Fruit fly (Drosophila melanogaster) whole organism, prepupa: ENCODE measurements around the gene CG45067.

Source experiments
- CG10669 ChIP-seq: fragments of 200-800 bp; sonication (Bioruptor generic); optimal IDR thresholded peaks from 3 replicates; lab custom pipeline; 2018; ENCODE audit warnings: missing biosample characterization, mild to moderate bottlenecking, missing genetic modification characterization, moderate library complexity
- CG11902 ChIP-seq: fragments of 200-800 bp; sonication (Bioruptor generic); optimal IDR thresholded peaks from 3 replicates; lab custom pipeline; 2016; ENCODE audit warnings: missing biosample characterization, missing genetic modification characterization
- CG15336 ChIP-seq: fragments of 200-800 bp; sonication (Bioruptor generic); IDR thresholded peaks from 2 replicates; pipeline ENCODE4 v1.3.6; 2022; ENCODE audit warnings: missing biosample characterization, missing genetic modification characterization
- CG3032 ChIP-seq: fragments of 200-800 bp; optimal IDR thresholded peaks from 2 replicates; lab custom pipeline; 2019; ENCODE audit warnings: missing biosample characterization, mild to moderate bottlenecking, missing genetic modification characterization, moderate library complexity
- CG31627 ChIP-seq: fragments of 200-800 bp; sonication (Bioruptor generic); optimal IDR thresholded peaks from 3 replicates; lab custom pipeline; 2016; ENCODE audit warnings: missing biosample characterization, missing genetic modification characterization
- CG32006 ChIP-seq: fragments of 200-800 bp; sonication (Bioruptor generic); optimal IDR thresholded peaks from 3 replicates; lab custom pipeline; 2017; ENCODE audit warnings: missing biosample characterization, mild to moderate bottlenecking, missing genetic modification characterization
- CG34406 ChIP-seq: fragments of 200-800 bp; sonication (Bioruptor generic); optimal IDR thresholded peaks from 3 replicates; lab custom pipeline; 2016; ENCODE audit warnings: missing biosample characterization, missing genetic modification characterization
- CG3919 ChIP-seq: fragments of 200-800 bp; sonication (Bioruptor generic); optimal IDR thresholded peaks from 3 replicates; lab custom pipeline; 2016; ENCODE audit warnings: missing biosample characterization, missing genetic modification characterization
- CG6163 ChIP-seq: fragments of 200-800 bp; sonication (Bioruptor generic); IDR thresholded peaks from 3 replicates; pipeline ENCODE4 v1.3.6; 2022; ENCODE audit warnings: missing biosample characterization, missing genetic modification characterization
- CG6276 ChIP-seq: fragments of 200-800 bp; sonication (Bioruptor generic); optimal IDR thresholded peaks from 2 replicates; lab custom pipeline; 2017; ENCODE audit warnings: missing biosample characterization, mild to moderate bottlenecking, missing genetic modification characterization
- CG6808 ChIP-seq: fragments of 200-800 bp; sonication (Bioruptor generic); optimal IDR thresholded peaks from 3 replicates; lab custom pipeline; 2017; ENCODE audit warnings: missing biosample characterization, missing genetic modification characterization, mild to moderate bottlenecking, moderate library complexity, missing genetic modification reagents
- CG6854 ChIP-seq: fragments of 200-800 bp; sonication (Bioruptor generic); optimal IDR thresholded peaks from 2 replicates; lab custom pipeline; 2017; ENCODE audit warnings: missing biosample characterization, mild to moderate bottlenecking, missing genetic modification characterization
- CG8119 ChIP-seq: fragments of 200-800 bp; sonication (Bioruptor generic); IDR thresholded peaks from 3 replicates; pipeline ENCODE4 v1.3.6; 2022; ENCODE audit warnings: missing biosample characterization, missing genetic modification characterization
- CG8319 ChIP-seq: fragments of 200-800 bp; sonication (Bioruptor generic); optimal IDR thresholded peaks from 3 replicates; lab custom pipeline; 2016; ENCODE audit warnings: missing biosample characterization, missing genetic modification characterization
- CG8632 ChIP-seq: fragments of 200-800 bp; sonication (Bioruptor generic); optimal IDR thresholded peaks from 3 replicates; lab custom pipeline; 2016; ENCODE audit warnings: missing biosample characterization, missing genetic modification characterization
- CG9139 ChIP-seq: fragments of 200-800 bp; sonication (Bioruptor generic); optimal IDR thresholded peaks from 3 replicates; lab custom pipeline; 2017; ENCODE audit warnings: missing biosample characterization, mild to moderate bottlenecking, missing genetic modification characterization
- Eip75B ChIP-seq: fragments of 200-800 bp; sonication (Bioruptor generic); optimal IDR thresholded peaks from 3 replicates; lab custom pipeline; 2016; ENCODE audit warnings: missing biosample characterization, missing genetic modification characterization
- Eip78C ChIP-seq: fragments of 200-800 bp; sonication (Bioruptor generic); peaks from one replicate; lab custom pipeline; 2016; ENCODE audit warnings: missing biosample characterization, missing genetic modification characterization
- Eip93F ChIP-seq: fragments of 200-800 bp; sonication (Bioruptor generic); optimal IDR thresholded peaks from 2 replicates; lab custom pipeline; 2016; ENCODE audit warnings: missing biosample characterization, mild to moderate bottlenecking, missing genetic modification characterization
- Ets21C ChIP-seq: fragments of 200-800 bp; sonication (Bioruptor generic); optimal IDR thresholded peaks from 3 replicates; lab custom pipeline; 2016; ENCODE audit warnings: missing biosample characterization, missing genetic modification characterization
- Ets96B ChIP-seq: fragments of 200-800 bp; optimal IDR thresholded peaks from 2 replicates; lab custom pipeline; 2019; ENCODE audit warnings: missing biosample characterization, mild to moderate bottlenecking, missing genetic modification characterization, moderate library complexity
- Gug ChIP-seq: fragments of 200-800 bp; sonication (Bioruptor generic); IDR thresholded peaks from 2 replicates; pipeline ENCODE4 v1.3.6; 2022; ENCODE audit warnings: missing biosample characterization, missing genetic modification characterization
- Hr38 ChIP-seq: sonication (Bioruptor generic); optimal IDR thresholded peaks from 2 replicates; lab custom pipeline; 2016; ENCODE audit warnings: missing biosample characterization, missing genetic modification characterization
- Hr4 ChIP-seq: fragments of 200-800 bp; sonication (Bioruptor generic); optimal IDR thresholded peaks from 3 replicates; lab custom pipeline; 2016; ENCODE audit warnings: missing biosample characterization, missing genetic modification characterization
- Lpt ChIP-seq: fragments of 200-800 bp; sonication (Bioruptor generic); optimal IDR thresholded peaks from 3 replicates; lab custom pipeline; 2016; ENCODE audit warnings: missing biosample characterization, missing genetic modification characterization
- Met ChIP-seq: fragments of 200-800 bp; sonication (Bioruptor generic); optimal IDR thresholded peaks from 3 replicates; lab custom pipeline; 2016; ENCODE audit warnings: missing biosample characterization, missing genetic modification characterization
- Sox102F ChIP-seq: fragments of 200-800 bp; sonication (Bioruptor generic); optimal IDR thresholded peaks from 2 replicates; lab custom pipeline; 2016; ENCODE audit warnings: missing biosample characterization, mild to moderate bottlenecking, missing genetic modification characterization
- Sox14 ChIP-seq: fragments of 200-800 bp; sonication (Bioruptor generic); optimal IDR thresholded peaks from 3 replicates; lab custom pipeline; 2016; ENCODE audit warnings: missing biosample characterization, missing genetic modification characterization
- Sox15 ChIP-seq: fragments of 200-800 bp; sonication (Bioruptor generic); optimal IDR thresholded peaks from 3 replicates; lab custom pipeline; 2016; ENCODE audit warnings: missing biosample characterization, missing genetic modification characterization
- achi ChIP-seq: fragments of 200-800 bp; sonication (Bioruptor generic); optimal IDR thresholded peaks from 3 replicates; lab custom pipeline; 2016; ENCODE audit warnings: missing biosample characterization, missing genetic modification characterization
- acj6 ChIP-seq: fragments of 200-800 bp; sonication (Bioruptor generic); optimal IDR thresholded peaks from 3 replicates; lab custom pipeline; 2016; ENCODE audit warnings: missing biosample characterization, missing genetic modification characterization
- cyc ChIP-seq: fragments of 200-800 bp; sonication (Bioruptor generic); optimal IDR thresholded peaks from 3 replicates; lab custom pipeline; 2016; ENCODE audit warnings: missing biosample characterization, missing genetic modification characterization
- dsx ChIP-seq: fragments of 200-800 bp; optimal IDR thresholded peaks from 3 replicates; lab custom pipeline; 2019; ENCODE audit warnings: missing biosample characterization, mild to moderate bottlenecking, missing genetic modification characterization, moderate library complexity; ENCODE audit not compliant: poor library complexity, severe bottlenecking
- eg ChIP-seq: fragments of 200-800 bp; sonication (Bioruptor generic); IDR thresholded peaks from 3 replicates; pipeline ENCODE4 v1.3.6; 2022; ENCODE audit warnings: missing biosample characterization, missing genetic modification characterization
- esn ChIP-seq: fragments of 200-800 bp; sonication (Bioruptor generic); optimal IDR thresholded peaks from 2 replicates; lab custom pipeline; 2016; ENCODE audit warnings: missing biosample characterization, mild to moderate bottlenecking, missing genetic modification characterization, moderate library complexity
- fd85E ChIP-seq: fragments of 200-800 bp; sonication (Bioruptor generic); optimal IDR thresholded peaks from 3 replicates; lab custom pipeline; 2016; ENCODE audit warnings: missing biosample characterization, missing genetic modification characterization
- fkh ChIP-seq: fragments of 200-800 bp; sonication (Bioruptor generic); optimal IDR thresholded peaks from 3 replicates; lab custom pipeline; 2017; ENCODE audit warnings: missing biosample characterization, mild to moderate bottlenecking, missing genetic modification characterization, moderate library complexity
- lz ChIP-seq: fragments of 200-800 bp; sonication (Bioruptor generic); optimal IDR thresholded peaks from 3 replicates; lab custom pipeline; 2016; ENCODE audit warnings: missing biosample characterization, missing genetic modification characterization
- pdm3 ChIP-seq: fragments of 200-800 bp; sonication (Bioruptor generic); optimal IDR thresholded peaks from 3 replicates; lab custom pipeline; 2016; ENCODE audit warnings: missing biosample characterization, missing genetic modification characterization
- salr ChIP-seq, 2 experiments: fragments of 200-800 bp; sonication (Bioruptor generic); optimal IDR thresholded peaks; 3 replicates each; lab custom pipeline; 2016 to 2018; ENCODE audit warnings: missing biosample characterization in 2 of 2, missing genetic modification characterization in 2 of 2, mild to moderate bottlenecking in 1 of 2
- ss ChIP-seq, 2 experiments: fragments of 200-800 bp; sonication (Bioruptor generic); optimal IDR thresholded peaks; 2 replicates in 1 of 2; 3 replicates in 1 of 2; lab custom pipeline; 2017 to 2018; ENCODE audit warnings: mild to moderate bottlenecking in 2 of 2, missing biosample characterization in 2 of 2, missing genetic modification characterization in 2 of 2, moderate library complexity in 1 of 2
- svp ChIP-seq: fragments of 200-800 bp; sonication (Bioruptor generic); peaks from one replicate; lab custom pipeline; 2016; ENCODE audit warnings: missing biosample characterization, missing genetic modification characterization
- topi ChIP-seq: fragments of 200-800 bp; sonication (Bioruptor generic); optimal IDR thresholded peaks from 3 replicates; lab custom pipeline; 2016; ENCODE audit warnings: missing biosample characterization, missing genetic modification characterization
- vri ChIP-seq: fragments of 200-800 bp; sonication (Bioruptor generic); optimal IDR thresholded peaks from 3 replicates; lab custom pipeline; 2016; ENCODE audit warnings: missing biosample characterization, mild to moderate bottlenecking, missing genetic modification characterization

CG45067 gene

dm6 chr3L:3071675-3072583, 42.3 kb downstream of the CG45067 start (continued):
- peak; percentile 18 for TF ChIP-seq esn (GFP tag; lab: Kevin White, UChicago)
- peak; percentile 66 for TF ChIP-seq Eip78C (GFP tag; lab: Kevin White, UChicago)
- TF ChIP-seq achi (GFP tag; lab: Kevin White, UChicago), result peak; percentile 24
- TF ChIP-seq Sox102F, result peak; percentile 33
- TF ChIP-seq CG34406 (GFP tag; lab: Kevin White, UChicago), result peak; percentile 22
- TF ChIP-seq CG6276 (GFP tag; lab: Kevin White, UChicago), result no peak
- TF ChIP-seq CG6808 (GFP tag; lab: Kevin White, UChicago), result no peak
- peak; percentile 56 for TF ChIP-seq Eip93F
- no peak for TF ChIP-seq cyc (GFP tag; lab: Kevin White, UChicago)
- TF ChIP-seq CG8119 (GFP tag; lab: Robert Waterston, UW), result peak; percentile 54; the same call in 2 of the 3 replicates
- peak; percentile 12 for TF ChIP-seq Sox14 (GFP tag; lab: Kevin White, UChicago)
- TF ChIP-seq acj6 (GFP tag; lab: Kevin White, UChicago), result peak; percentile 41
- peak; percentile 26 for TF ChIP-seq Met (GFP tag; lab: Kevin White, UChicago)
- TF ChIP-seq dsx, result peak; percentile 90
- TF ChIP-seq Sox15 (GFP tag; lab: Kevin White, UChicago), result no peak
- TF ChIP-seq CG3919, result peak; percentile 28
- no peak for TF ChIP-seq Ets21C
- peak; percentile 18 for TF ChIP-seq CG8632
- peak; percentile 40 for TF ChIP-seq Hr4 (GFP tag; lab: Kevin White, UChicago)
- TF ChIP-seq CG8319 (GFP tag; lab: Kevin White, UChicago), result no peak
- TF ChIP-seq fkh (GFP tag; lab: Kevin White, UChicago), result no peak
- peak; percentile 31 for TF ChIP-seq pdm3 (GFP tag; lab: Kevin White, UChicago)

- TF ChIP-seq Lpt (GFP tag; lab: Kevin White, UChicago) (peak; percentile 61), Met (GFP tag; lab: Kevin White, UChicago) (peak; percentile 6), topi (GFP tag; lab: Kevin White, UChicago) (peak; percentile 11), ss (GFP tag; optimal IDR thresholded peaks at IDR 0.05; lab: Kevin White, UChicago) (peak; percentile 43 to 65), Eip75B (GFP tag; lab: Kevin White, UChicago) (peak; percentile 41), vri (GFP tag; lab: Kevin White, UChicago) (peak; percentile 82), fd85E (GFP tag; lab: Kevin White, UChicago) (peak; percentile 52), Sox102F (no peak), CG32006 (GFP tag; lab: Kevin White, UChicago) (no peak), CG8319 (GFP tag; lab: Kevin White, UChicago) (no peak), CG11902 (no peak), CG31627 (GFP tag; lab: Kevin White, UChicago) (no peak), cyc (GFP tag; lab: Kevin White, UChicago) (no peak), CG3032 (tag; lab: Kevin White, UChicago) (peak; percentile 24), CG6808 (GFP tag; lab: Kevin White, UChicago) (no peak), lz (GFP tag; lab: Kevin White, UChicago) (no peak), CG15336 (GFP tag; lab: Robert Waterston, UW) (peak; percentile 64; the same call in 1 of the 2 replicates), svp (GFP tag; lab: Kevin White, UChicago) (peak; percentile 73), CG10669 (GFP tag; lab: Kevin White, UChicago) (no peak), Hr38 (no peak), CG9139 (GFP tag; lab: Kevin White, UChicago) (peak; percentile 58), Ets96B (tag; lab: Kevin White, UChicago) (peak; percentile 16), eg (GFP tag; lab: Robert Waterston, UW) (peak; percentile 47; the same call in 2 of the 3 replicates), Sox14 (GFP tag; lab: Kevin White, UChicago) (peak; percentile 60), Ets21C (no peak), Gug (GFP tag; lab: Robert Waterston, UW) (no peak), esn (GFP tag; lab: Kevin White, UChicago) (peak; percentile 38), salr (GFP tag; optimal IDR thresholded peaks at IDR 0.05; lab: Kevin White, UChicago) (peak in 1 of 2 experiments; percentile 17), CG6854 (GFP tag; lab: Kevin White, UChicago) (peak; percentile 56), CG6163 (GFP tag; lab: Robert Waterston, UW) (peak; percentile 81), CG8119 (GFP tag; lab: Robert Waterston, UW) (peak; percentile 32; the same call in 1 of the 3 replicates), Eip78C (GFP tag; lab: Kevin White, UChicago) (peak; percentile 78), Hr4 (GFP tag; lab: Kevin White, UChicago) (no peak), fkh (GFP tag; lab: Kevin White, UChicago) (peak; percentile 68)
These were observed 43.7 kb downstream of the CG45067 start, which contains the start of the genes CG32486 and PAN3 for dm6 chr3L:3070274-3071204. CG32486 (minus strand) TSS chr3L:3070839. PAN3 (plus strand) TSS chr3L:3071133.
